Worm (Caenorhabditis elegans) whole organism, L4 larva: ENCODE measurements around the gene ins-13.

Experiments used
- Y75B8A.6 ChIP-seq: fragments of 200-800 bp; sonication (Bioruptor generic); IDR thresholded peaks from 2 replicates; pipeline ENCODE4 v1.3.6; 2022; ENCODE audit warnings: missing genetic modification reagents, missing genetic modification characterization, missing compliant biosample characterization
- ceh-44 ChIP-seq: fragments of 200-800 bp; sonication (Bioruptor generic); IDR thresholded peaks from 2 replicates; pipeline ENCODE4 v1.3.6; 2022; ENCODE audit warnings: missing genetic modification reagents, missing genetic modification characterization, missing compliant biosample characterization
- dmd-8 ChIP-seq: fragments of 200-800 bp; sonication (Bioruptor generic); IDR thresholded peaks from 2 replicates; pipeline ENCODE4 v1.3.6; 2022; ENCODE audit warnings: missing genetic modification characterization, missing compliant biosample characterization
- dmd-9 ChIP-seq: fragments of 200-800 bp; sonication (Bioruptor generic); IDR thresholded peaks from 2 replicates; pipeline ENCODE4 v1.3.6; 2022; ENCODE audit warnings: missing genetic modification reagents, missing genetic modification characterization, missing compliant biosample characterization
- fos-1 ChIP-seq: fragments of 150-350 bp; optimal IDR thresholded peaks from 2 replicates; lab custom pipeline; 2014; ENCODE audit warnings: missing biosample characterization, missing genetic modification characterization
- lin-29 ChIP-seq: fragments of 200-800 bp; sonication (Bioruptor generic); IDR thresholded peaks from 2 replicates; pipeline ENCODE4 v1.3.6; 2022; ENCODE audit warnings: missing genetic modification reagents, missing genetic modification characterization, missing compliant biosample characterization
- lin-39 ChIP-seq: fragments of 150-350 bp; optimal IDR thresholded peaks from 2 replicates; lab custom pipeline; 2014; ENCODE audit warnings: missing biosample characterization, missing genetic modification reagents, missing genetic modification characterization
- mdl-1 ChIP-seq, 2 experiments: fragments of 150-350 bp in 1 of 2; sonication (generic microtip) in 1 of 2; optimal IDR thresholded peaks; 2 replicates each; lab custom pipeline; 2014 to 2017; ENCODE audit warnings: missing biosample characterization in 2 of 2, missing genetic modification characterization in 2 of 2
- nhr-25 ChIP-seq: sonication (generic microtip); optimal IDR thresholded peaks from 2 replicates; lab custom pipeline; 2017; ENCODE audit warnings: missing genetic modification characterization, mild to moderate bottlenecking, missing compliant biosample characterization, antibody characterized with exemption, moderate library complexity, borderline replicate concordance; ENCODE audit not compliant: insufficient read depth
- nhr-41 ChIP-seq: fragments of 200-800 bp; sonication (Bioruptor generic); IDR thresholded peaks from 2 replicates; pipeline ENCODE4 v1.3.6; 2022; ENCODE audit warnings: missing genetic modification reagents, missing genetic modification characterization, missing compliant biosample characterization
- nhr-77 ChIP-seq: fragments of 150-350 bp; optimal IDR thresholded peaks from 2 replicates; lab custom pipeline; 2014; ENCODE audit warnings: missing biosample characterization, missing genetic modification characterization
- spr-3 ChIP-seq: fragments of 200-800 bp; sonication (Bioruptor generic); optimal IDR thresholded peaks from 2 replicates; lab custom pipeline; 2018; ENCODE audit warnings: mild to moderate bottlenecking, missing genetic modification characterization, missing compliant biosample characterization
- unc-62 ChIP-seq, 3 experiments: fragments of 150-350 bp in 1 of 3; sonication (generic microtip); optimal IDR thresholded peaks in 2 of 3; peaks in 1 of 3; 1 replicate in 1 of 3; 2 replicates in 2 of 3; lab custom pipeline; 2014 to 2017; ENCODE audit warnings: missing biosample characterization in 3 of 3, missing genetic modification characterization in 3 of 3, missing genetic modification reagents in 3 of 3, missing genotype in 1 of 3
- zag-1 ChIP-seq: fragments of 150-350 bp; optimal IDR thresholded peaks from 2 replicates; lab custom pipeline; 2014; ENCODE audit warnings: missing biosample characterization, missing genetic modification characterization

DNA sequence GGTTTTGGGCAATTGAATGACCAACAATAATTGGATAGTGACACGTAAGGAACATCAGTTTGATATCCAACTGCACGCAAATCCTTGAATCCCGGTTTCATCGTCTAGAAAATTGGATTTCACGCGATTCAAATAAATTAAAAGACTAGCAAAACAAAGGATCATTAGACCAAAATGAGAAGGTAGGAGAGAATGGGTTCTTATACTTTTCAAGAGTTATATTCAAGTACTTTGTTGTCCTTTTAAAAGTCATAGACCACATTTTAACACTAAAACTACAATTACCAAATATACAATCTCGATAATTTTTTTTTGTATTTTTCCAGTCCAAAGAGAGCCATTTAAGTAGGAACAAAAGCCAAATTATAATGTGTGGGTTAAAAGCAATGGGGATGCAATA is 37.6 kb upstream of the ins-13 start, which contains the start of gene T25E4.2:
- no peak for TF ChIP-seq nhr-41 (GFP tag; lab: Robert Waterston, UW)
- no peak for TF ChIP-seq nhr-25
- no peak for TF ChIP-seq spr-3 (GFP tag; lab: Kevin White, UChicago)
- TF ChIP-seq ceh-44: no peak
- no peak for TF ChIP-seq fos-1 (tag; lab: Kevin White, UChicago)
- no peak for TF ChIP-seq mdl-1 (tag; optimal IDR thresholded peaks at IDR 0.05; lab: Kevin White, UChicago)
- no peak for TF ChIP-seq lin-39 (tag; lab: Kevin White, UChicago)
- TF ChIP-seq unc-62 (GFP tag; optimal IDR thresholded peaks at IDR 0.05 in 1 of 2; lab: Kevin White, UChicago): no peak
- TF ChIP-seq unc-62 (tag; optimal IDR thresholded peaks at IDR 0.05; lab: Kevin White, UChicago): no peak
- no peak for TF ChIP-seq Y75B8A.6
- TF ChIP-seq dmd-9 (GFP tag; lab: Robert Waterston, UW): no peak
- no peak for TF ChIP-seq nhr-77 (tag; lab: Kevin White, UChicago)
- TF ChIP-seq dmd-8 (GFP tag; lab: Robert Waterston, UW): no peak
- TF ChIP-seq lin-29 (GFP tag; lab: Robert Waterston, UW): no peak
- no peak for TF ChIP-seq zag-1 (tag; lab: Kevin White, UChicago)
